Fruit fly (Drosophila melanogaster) whole organism, wandering third instar larva: ENCODE results near the gene CG4770.
A peak's percentile ranks its signal among the peaks of the same experiment; 100 is the strongest.

Experiments used
- Abd-B ChIP-seq: fragments of >200 bp; optimal IDR thresholded peaks from 2 replicates; lab custom pipeline; 2017; ENCODE audit warnings: missing biosample characterization, missing genetic modification characterization
- CG32264 ChIP-seq: fragments of 200-800 bp; sonication (Bioruptor generic); optimal IDR thresholded peaks from 2 replicates; lab custom pipeline; 2016; ENCODE audit warnings: missing biosample characterization, missing genetic modification characterization
- CG9705 ChIP-seq: fragments of 200-800 bp; sonication (Bioruptor generic); optimal IDR thresholded peaks from 2 replicates; lab custom pipeline; 2018; ENCODE audit warnings: missing biosample characterization, mild to moderate bottlenecking, missing genetic modification characterization
- Dfd ChIP-seq: fragments of >200 bp; optimal IDR thresholded peaks from 2 replicates; lab custom pipeline; 2017; ENCODE audit warnings: missing biosample characterization, missing genetic modification characterization
- Dif ChIP-seq: fragments of 200-275, 200-300 bp; sonication (Bioruptor generic); optimal IDR thresholded peaks from 2 replicates; lab custom pipeline; 2018; ENCODE audit warnings: missing biosample characterization, missing genetic modification characterization; ENCODE audit not compliant: partially characterized antibody
- GATAd ChIP-seq: sonication (Bioruptor generic); optimal IDR thresholded peaks from 2 replicates; lab custom pipeline; 2016; ENCODE audit warnings: missing biosample characterization, missing genetic modification characterization
- HLH106 ChIP-seq: fragments of 200-800 bp; optimal IDR thresholded peaks from 3 replicates; lab custom pipeline; 2019; ENCODE audit warnings: missing biosample characterization, mild to moderate bottlenecking, missing genetic modification characterization, moderate library complexity
- Hnf4 ChIP-seq: fragments of 200-800 bp; sonication (Bioruptor generic); optimal IDR thresholded peaks from 2 replicates; lab custom pipeline; 2016; ENCODE audit warnings: missing biosample characterization, mild to moderate bottlenecking, missing genetic modification characterization
- Hr78 ChIP-seq: fragments of >200 bp; optimal IDR thresholded peaks from 2 replicates; lab custom pipeline; 2017; ENCODE audit warnings: missing biosample characterization, missing genetic modification characterization
- Hr83 ChIP-seq: fragments of 200-300 bp; sonication (Bioruptor generic); optimal IDR thresholded peaks from 2 replicates; lab custom pipeline; 2016; ENCODE audit warnings: missing biosample characterization, mild to moderate bottlenecking, missing genetic modification characterization, moderate library complexity; ENCODE audit not compliant: poor library complexity, severe bottlenecking
- Jra ChIP-seq: sonication (Bioruptor generic); optimal IDR thresholded peaks from 2 replicates; lab custom pipeline; 2016; ENCODE audit warnings: missing biosample characterization, missing genetic modification characterization
- Mio ChIP-seq: sonication (Bioruptor generic); optimal IDR thresholded peaks from 2 replicates; lab custom pipeline; 2016; ENCODE audit warnings: missing biosample characterization, missing genetic modification characterization
- Myc ChIP-seq: fragments of >200 bp; optimal IDR thresholded peaks from 2 replicates; lab custom pipeline; 2017
- OdsH ChIP-seq: fragments of 200-800 bp; sonication (Bioruptor generic); optimal IDR thresholded peaks from 2 replicates; lab custom pipeline; 2016; ENCODE audit warnings: missing biosample characterization, mild to moderate bottlenecking, missing genetic modification characterization
- Rel ChIP-seq, 2 experiments: fragments of 200-800 bp; sonication (Bioruptor generic) in 1 of 2; optimal IDR thresholded peaks; 2 replicates in 1 of 2; 3 replicates in 1 of 2; lab custom pipeline; 2016 to 2019; ENCODE audit warnings: mild to moderate bottlenecking in 2 of 2, missing biosample characterization in 2 of 2, missing genetic modification characterization in 2 of 2, moderate library complexity in 1 of 2
- Sp1 ChIP-seq: fragments of 200-800 bp; sonication (Bioruptor generic); optimal IDR thresholded peaks from 3 replicates; lab custom pipeline; 2019; ENCODE audit warnings: missing biosample characterization, mild to moderate bottlenecking, missing genetic modification characterization, moderate library complexity
- Vsx2 ChIP-seq: fragments of 200-300, 225-300 bp; sonication (Bioruptor generic); optimal IDR thresholded peaks from 2 replicates; lab custom pipeline; 2018; ENCODE audit warnings: missing biosample characterization, missing genetic modification characterization; ENCODE audit not compliant: partially characterized antibody
- br ChIP-seq: fragments of 200-800 bp; sonication (Bioruptor generic); optimal IDR thresholded peaks from 2 replicates; lab custom pipeline; 2016; ENCODE audit warnings: missing biosample characterization, missing genetic modification characterization
- brk ChIP-seq: fragments of 200-800 bp; sonication (Bioruptor generic); optimal IDR thresholded peaks from 2 replicates; lab custom pipeline; 2016; ENCODE audit warnings: missing biosample characterization, mild to moderate bottlenecking, missing genetic modification characterization
- dl ChIP-seq, 2 experiments: fragments of 175-275, 200-275 bp in 1 of 2; fragments of 200-275 bp in 1 of 2; sonication (Bioruptor generic); optimal IDR thresholded peaks; lab custom pipeline; 2018; ENCODE audit warnings: mild to moderate bottlenecking in 2 of 2, missing biosample characterization in 2 of 2, missing genetic modification characterization in 2 of 2, moderate library complexity in 2 of 2; ENCODE audit not compliant: partially characterized antibody in 2 of 2, insufficient read depth in 1 of 2
- dmrt93B ChIP-seq: fragments of 200-800 bp; sonication (Bioruptor generic); optimal IDR thresholded peaks from 2 replicates; lab custom pipeline; 2018; ENCODE audit warnings: missing biosample characterization, mild to moderate bottlenecking, missing genetic modification characterization
- dsf ChIP-seq: sonication (Bioruptor generic); optimal IDR thresholded peaks from 2 replicates; lab custom pipeline; 2016; ENCODE audit warnings: missing biosample characterization, missing genetic modification characterization, borderline replicate concordance
- ey ChIP-seq: fragments of 200-800 bp; sonication (Bioruptor generic); optimal IDR thresholded peaks from 2 replicates; lab custom pipeline; 2016; ENCODE audit warnings: missing biosample characterization, missing genetic modification characterization
- fru ChIP-seq: fragments of 200-800 bp; sonication (Bioruptor generic); optimal IDR thresholded peaks from 3 replicates; lab custom pipeline; 2016; ENCODE audit warnings: missing biosample characterization, mild to moderate bottlenecking, missing genetic modification characterization
- h ChIP-seq: fragments of 200-800 bp; sonication (Bioruptor generic); optimal IDR thresholded peaks from 3 replicates; lab custom pipeline; 2016; ENCODE audit warnings: missing biosample characterization, mild to moderate bottlenecking, missing genetic modification characterization
- jim ChIP-seq: fragments of 175-275, 200-325 bp; sonication (Bioruptor generic); optimal IDR thresholded peaks from 2 replicates; lab custom pipeline; 2016; ENCODE audit warnings: missing biosample characterization, mild to moderate bottlenecking, missing genetic modification characterization
- lola ChIP-seq: fragments of >200 bp; optimal IDR thresholded peaks from 2 replicates; lab custom pipeline; 2017; ENCODE audit warnings: missing biosample characterization, missing genetic modification characterization
- pan ChIP-seq: fragments of >200 bp; optimal IDR thresholded peaks from 2 replicates; lab custom pipeline; 2017
- psq ChIP-seq: fragments of 200-800 bp; sonication (Bioruptor generic); optimal IDR thresholded peaks from 3 replicates; lab custom pipeline; 2017; ENCODE audit warnings: missing biosample characterization, mild to moderate bottlenecking, missing genetic modification characterization, moderate library complexity
- rgr ChIP-seq: fragments of 200-800 bp; sonication (Bioruptor generic); optimal IDR thresholded peaks from 3 replicates; lab custom pipeline; 2016; ENCODE audit warnings: missing biosample characterization, mild to moderate bottlenecking, missing genetic modification characterization
- sage ChIP-seq: fragments of 200-800 bp; sonication (Bioruptor generic); optimal IDR thresholded peaks from 2 replicates; lab custom pipeline; 2016; ENCODE audit warnings: missing biosample characterization, mild to moderate bottlenecking, missing genetic modification characterization
- sv ChIP-seq: fragments of 200-800 bp; sonication (Bioruptor generic); optimal IDR thresholded peaks from 3 replicates; lab custom pipeline; 2016; ENCODE audit warnings: missing biosample characterization, missing genetic modification characterization
- tai ChIP-seq: sonication (Bioruptor generic); optimal IDR thresholded peaks from 2 replicates; lab custom pipeline; 2016; ENCODE audit warnings: missing biosample characterization, missing genetic modification characterization
- woc ChIP-seq: sonication (Bioruptor generic); optimal IDR thresholded peaks from 2 replicates; lab custom pipeline; 2016; ENCODE audit warnings: missing biosample characterization, mild to moderate bottlenecking, missing genetic modification characterization

CG4770 gene

dm6 chr3R:19924331-19924730 is 6.0 kb downstream of the CG4770 start:
- no peak for TF ChIP-seq sv (GFP tag; lab: Kevin White, UChicago)
- peak; percentile 50 for TF ChIP-seq h (GFP tag; lab: Kevin White, UChicago)
- no peak for TF ChIP-seq Mio (GFP tag; lab: Kevin White, UChicago)
- no peak for TF ChIP-seq Hr78 (GFP tag; lab: Kevin White, UChicago)
- peak; percentile 34 for TF ChIP-seq br
- TF ChIP-seq HLH106: no peak
- peak; percentile 38 for TF ChIP-seq Hr83
- TF ChIP-seq woc: no peak
- peak; percentile 65 for TF ChIP-seq rgr (GFP tag; lab: Kevin White, UChicago)

DNA sequence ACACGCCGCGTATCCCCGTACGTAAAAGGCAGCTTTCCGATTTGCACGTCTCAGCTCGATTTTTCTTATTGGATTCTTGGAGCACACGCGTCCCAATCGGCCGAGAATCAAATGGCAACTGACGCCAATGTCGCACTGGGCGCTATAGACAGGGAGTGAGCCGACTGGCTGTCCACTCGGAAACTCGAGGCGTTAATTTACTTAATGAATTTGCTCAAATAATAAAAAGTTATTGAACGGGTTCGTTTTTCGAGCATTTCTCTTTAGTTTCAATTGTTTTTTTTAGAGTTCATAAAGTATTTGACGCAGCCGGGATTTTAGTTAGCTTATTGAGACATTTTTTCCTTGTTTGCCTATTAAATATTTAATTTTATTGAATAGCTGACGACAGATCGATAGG is 7.0 kb downstream of the CG4770 start, which contains the start of gene CG4462:
TSS of gene CG4462 (minus strand) at position 101 of the 400 bp plus-strand sequence.
- TF ChIP-seq Hnf4 (GFP tag; lab: Kevin White, UChicago): no peak
- no peak for TF ChIP-seq psq (GFP tag; lab: Kevin White, UChicago)
- no peak for TF ChIP-seq dmrt93B (GFP tag; lab: Kevin White, UChicago)
- TF ChIP-seq Hr83: no peak
- TF ChIP-seq brk (GFP tag; lab: Kevin White, UChicago): no peak
- no peak for TF ChIP-seq br
- no peak for TF ChIP-seq Hr78 (GFP tag; lab: Kevin White, UChicago)
- no peak for TF ChIP-seq lola (GFP tag; lab: Kevin White, UChicago)
- no peak for TF ChIP-seq Vsx2 (GFP tag; lab: Kevin White, UChicago)
- no peak for TF ChIP-seq Rel (GFP tag; optimal IDR thresholded peaks at IDR 0.05; lab: Kevin White, UChicago)
- TF ChIP-seq Rel (tag; optimal IDR thresholded peaks at IDR 0.05; lab: Kevin White, UChicago): no peak
- TF ChIP-seq jim (GFP tag; lab: Kevin White, UChicago): no peak
- no peak for TF ChIP-seq Jra
- TF ChIP-seq rgr (GFP tag; lab: Kevin White, UChicago): no peak
- no peak for TF ChIP-seq tai (GFP tag; lab: Kevin White, UChicago)
- no peak for TF ChIP-seq sage (GFP tag; lab: Kevin White, UChicago)
- no peak for TF ChIP-seq Myc (lab: Kevin White, UChicago)
- TF ChIP-seq fru (GFP tag; lab: Kevin White, UChicago): no peak
- no peak for TF ChIP-seq Abd-B (GFP tag; lab: Kevin White, UChicago)
- no peak for TF ChIP-seq CG32264
- TF ChIP-seq Dfd (GFP tag; lab: Kevin White, UChicago): no peak

DNA sequence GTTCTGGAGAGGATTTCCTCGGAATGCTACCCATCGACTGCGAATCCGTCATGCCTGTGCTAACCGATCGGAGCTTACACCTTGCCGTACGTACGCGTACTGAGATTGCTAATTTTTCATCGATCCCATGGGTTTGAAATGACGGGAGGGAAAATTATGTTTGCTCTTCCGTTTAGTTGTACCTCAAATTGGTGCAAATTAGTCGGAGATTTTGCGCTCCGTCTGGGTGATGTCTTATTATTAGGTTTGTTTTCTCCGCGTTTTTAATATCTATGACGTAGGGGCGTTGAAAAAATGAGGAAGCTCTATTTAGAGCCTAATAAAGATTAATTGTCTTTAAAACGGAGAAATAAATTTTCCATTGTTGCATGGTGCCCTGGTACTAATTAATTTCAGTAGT is 10.2 kb downstream of the CG4770 start, which contains the start of gene CG4459:
TSS of gene CG4459 (minus strand) at position 101 of the 400 bp plus-strand sequence.
- TF ChIP-seq HLH106 (no peak), pan (no peak), GATAd (GFP tag; lab: Kevin White, UChicago) (no peak), Myc (lab: Kevin White, UChicago) (no peak), Jra (no peak), ey (no peak), woc (no peak), br (no peak), CG32264 (no peak), Vsx2 (GFP tag; lab: Kevin White, UChicago) (no peak), OdsH (GFP tag; lab: Kevin White, UChicago) (no peak), Hr78 (GFP tag; lab: Kevin White, UChicago) (no peak), jim (GFP tag; lab: Kevin White, UChicago) (no peak), sv (GFP tag; lab: Kevin White, UChicago) (no peak), CG9705 (no peak), sage (GFP tag; lab: Kevin White, UChicago) (no peak), Mio (GFP tag; lab: Kevin White, UChicago) (no peak), Dif (GFP tag; lab: Kevin White, UChicago) (no peak), dl (GFP tag; optimal IDR thresholded peaks at IDR 0.05; lab: Kevin White, UChicago; ENCODE audit: insufficient read depth in 1 of 2, partially characterized antibody in 2 of 2) (no peak), Abd-B (GFP tag; lab: Kevin White, UChicago) (no peak)

- TF ChIP-seq OdsH (GFP tag; lab: Kevin White, UChicago): no peak
- no peak for TF ChIP-seq dl (GFP tag; optimal IDR thresholded peaks at IDR 0.05; lab: Kevin White, UChicago; ENCODE audit: insufficient read depth in 1 of 2, partially characterized antibody in 2 of 2)
- TF ChIP-seq Jra: no peak
- no peak for TF ChIP-seq br
- TF ChIP-seq dsf (GFP tag; lab: Kevin White, UChicago): no peak
- TF ChIP-seq Dfd (GFP tag; lab: Kevin White, UChicago): no peak
- TF ChIP-seq Dif (GFP tag; lab: Kevin White, UChicago): no peak
- TF ChIP-seq Hnf4 (GFP tag; lab: Kevin White, UChicago): no peak
- no peak for TF ChIP-seq psq (GFP tag; lab: Kevin White, UChicago)
- TF ChIP-seq Sp1 (GFP tag; lab: Kevin White, UChicago): no peak
- no peak for TF ChIP-seq rgr (GFP tag; lab: Kevin White, UChicago)
- TF ChIP-seq sage (GFP tag; lab: Kevin White, UChicago): no peak
- no peak for TF ChIP-seq ey
- TF ChIP-seq, all 38 proteins: peak for 0
These were observed 12.8 kb downstream of the CG4770 start for dm6 chr3R:19930913-19931706.
